Worm (Caenorhabditis elegans): ENCODE data around the gene pfd-4.

DNA sequence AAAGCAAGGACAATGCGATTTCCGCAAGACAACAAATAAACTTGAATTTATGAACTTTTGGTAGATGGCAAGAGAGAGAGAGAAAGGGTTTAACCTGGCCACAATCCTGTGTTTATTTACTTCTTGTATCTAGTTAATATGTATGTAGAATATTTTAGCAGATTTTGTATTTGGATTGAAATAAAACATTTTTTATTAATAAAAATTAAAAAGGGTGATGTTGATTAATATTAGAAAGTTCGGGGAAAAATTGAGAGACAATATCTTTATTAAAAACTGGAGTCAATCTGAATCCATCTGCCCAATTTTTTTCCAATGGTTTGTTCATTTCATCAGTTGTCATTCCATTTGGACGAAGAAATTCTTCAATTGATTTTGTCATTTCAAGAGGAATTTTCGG is 48.9 kb upstream of the pfd-4 start, which contains the start of gene col-127:
- TF ChIP-seq Y79H2A.3 (GFP tag; conservative IDR thresholded peaks at IDR 0.05) (no peak), cebp-2 (GFP tag; IDR thresholded peaks at IDR 0.05) (no peak), nfya-2 (GFP tag; IDR thresholded peaks at IDR 0.05) (no peak), fkh-3 (tag; optimal IDR thresholded peaks at IDR 0.05) (no peak), C17E4.6 (GFP tag; IDR thresholded peaks at IDR 0.05) (no peak), madf-3 (GFP tag; IDR thresholded peaks at IDR 0.05) (no peak), hsf-1 (GFP tag; IDR thresholded peaks at IDR 0.05) (no peak)
